Fruit fly (Drosophila melanogaster) S2 (cell line): Measurements from ENCODE around the gene HP4.

ENCODE experiments used
- CG8478 ChIP-seq: fragments of >200 bp; optimal IDR thresholded peaks from 2 replicates; lab custom pipeline; 2018
- CTCF ChIP-seq, 2 experiments: fragments of >200 bp; optimal IDR thresholded peaks; 2 replicates each; lab custom pipeline; 2018

The HP4 gene

DNA sequence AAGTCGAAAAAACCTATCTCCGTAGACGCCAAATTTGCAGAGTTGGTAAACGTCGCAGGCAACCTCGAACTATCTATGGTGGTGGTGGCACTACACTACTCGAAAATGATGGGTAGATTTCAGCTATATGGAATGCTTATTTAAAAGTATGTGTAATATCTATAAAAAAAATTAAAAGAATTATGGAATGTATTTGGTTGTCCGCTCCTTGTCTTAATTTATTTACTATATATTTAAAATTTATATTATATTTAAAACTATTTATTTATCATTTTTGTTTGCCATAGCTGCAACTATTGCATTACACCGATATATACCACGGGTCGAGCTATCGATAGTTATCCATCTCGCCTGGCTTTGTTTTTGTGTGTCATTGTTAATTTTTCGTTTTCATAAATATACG lies at the start of gene HP4, which contains the start of gene CG8209:
Gene HP4, minus strand, starts transcription at position 74 of the 403 bp plus-strand sequence.
Gene CG8209, plus strand, starts transcription at position 326 of the 403 bp plus-strand sequence.
- no peak for TF ChIP-seq CTCF (optimal IDR thresholded peaks at IDR 0.05; lab: Kevin White, UChicago)
- TF ChIP-seq CG8478 (lab: Kevin White, UChicago): no peak

DNA sequence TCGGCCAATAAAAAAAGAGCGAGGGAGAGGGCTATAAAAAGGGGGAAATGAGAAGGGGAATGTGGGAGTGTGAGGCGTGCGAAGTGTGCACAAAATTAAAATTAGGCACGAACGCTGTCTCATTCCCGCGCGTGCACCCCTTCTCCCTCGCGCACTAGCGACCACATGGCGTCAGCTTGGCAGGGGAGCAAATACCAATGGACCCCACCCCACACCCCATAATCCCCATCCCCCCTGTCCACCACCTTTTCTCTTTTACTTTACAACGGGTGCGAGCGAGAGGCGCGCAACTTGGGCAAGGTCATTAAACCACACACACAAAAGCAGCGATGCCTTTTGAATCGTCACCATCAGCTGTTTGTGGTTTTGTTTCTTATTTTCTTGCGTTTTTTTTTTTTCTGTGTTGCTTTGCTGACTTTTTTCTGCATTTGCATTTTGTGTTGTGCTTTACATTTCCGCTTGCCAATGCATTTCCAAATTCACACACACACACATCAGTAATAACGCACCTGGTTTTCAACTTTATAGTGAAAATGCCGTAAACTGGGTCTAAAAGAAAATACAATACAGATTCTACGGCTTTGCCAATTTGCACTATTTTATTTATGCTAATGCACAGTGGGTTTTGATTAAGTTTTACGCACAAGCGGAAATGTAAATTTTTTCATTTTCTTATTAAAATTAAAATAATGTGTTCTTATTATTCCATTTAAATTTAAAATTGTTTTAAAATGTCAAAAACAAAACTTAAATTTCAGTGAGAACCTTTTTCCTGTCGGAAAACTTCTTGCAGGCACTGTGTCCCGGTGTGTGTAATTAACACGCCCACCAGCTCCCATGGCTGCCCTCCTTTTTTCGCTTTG lies 48.6 kb upstream of the HP4 start:
- TF ChIP-seq CG8478 (lab: Kevin White, UChicago): no peak
- TF ChIP-seq CTCF (optimal IDR thresholded peaks at IDR 0.05; lab: Kevin White, UChicago): no peak

DNA sequence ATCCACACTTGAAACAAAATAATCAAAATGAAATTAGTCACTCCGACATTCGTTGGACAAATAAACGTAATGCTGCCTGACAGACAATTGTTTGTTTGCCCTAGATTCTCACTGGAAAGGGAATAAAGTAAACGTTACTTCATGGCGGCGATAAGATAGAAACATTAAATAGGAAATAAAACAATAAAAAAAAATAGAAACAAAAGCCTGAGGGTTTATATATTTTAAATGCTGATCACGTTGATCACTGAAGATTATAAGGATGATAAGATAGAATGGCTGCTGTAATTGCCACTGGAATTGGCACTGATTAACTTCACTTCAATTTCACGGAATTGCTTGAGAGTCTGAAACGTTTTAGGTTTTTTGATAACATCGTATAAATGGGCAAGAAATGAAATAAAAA lies 42.7 kb upstream of the HP4 start:
- TF ChIP-seq CTCF (optimal IDR thresholded peaks at IDR 0.05; lab: Kevin White, UChicago) (no peak), CG8478 (lab: Kevin White, UChicago) (no peak)

DNA sequence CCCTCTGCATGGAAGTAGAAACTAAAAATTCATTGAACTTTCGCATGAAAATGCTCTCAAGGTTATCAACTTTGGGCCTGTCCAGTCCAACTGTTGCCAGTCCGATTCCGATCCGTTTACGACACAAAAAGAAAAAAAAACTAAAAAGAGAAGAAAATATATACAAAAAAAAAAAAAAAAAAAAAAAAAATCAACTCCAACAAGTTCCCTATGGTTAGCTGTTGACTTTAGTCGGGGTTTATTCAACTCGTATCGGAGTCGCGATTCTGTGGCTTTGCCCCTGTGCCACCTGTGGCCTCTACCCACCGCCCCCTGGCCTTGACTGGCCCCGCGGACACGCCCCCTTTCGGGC lies 37.9 kb upstream of the HP4 start:
- TF ChIP-seq CG8478 (lab: Kevin White, UChicago): no peak
- TF ChIP-seq CTCF (optimal IDR thresholded peaks at IDR 0.05; lab: Kevin White, UChicago): no peak

DNA sequence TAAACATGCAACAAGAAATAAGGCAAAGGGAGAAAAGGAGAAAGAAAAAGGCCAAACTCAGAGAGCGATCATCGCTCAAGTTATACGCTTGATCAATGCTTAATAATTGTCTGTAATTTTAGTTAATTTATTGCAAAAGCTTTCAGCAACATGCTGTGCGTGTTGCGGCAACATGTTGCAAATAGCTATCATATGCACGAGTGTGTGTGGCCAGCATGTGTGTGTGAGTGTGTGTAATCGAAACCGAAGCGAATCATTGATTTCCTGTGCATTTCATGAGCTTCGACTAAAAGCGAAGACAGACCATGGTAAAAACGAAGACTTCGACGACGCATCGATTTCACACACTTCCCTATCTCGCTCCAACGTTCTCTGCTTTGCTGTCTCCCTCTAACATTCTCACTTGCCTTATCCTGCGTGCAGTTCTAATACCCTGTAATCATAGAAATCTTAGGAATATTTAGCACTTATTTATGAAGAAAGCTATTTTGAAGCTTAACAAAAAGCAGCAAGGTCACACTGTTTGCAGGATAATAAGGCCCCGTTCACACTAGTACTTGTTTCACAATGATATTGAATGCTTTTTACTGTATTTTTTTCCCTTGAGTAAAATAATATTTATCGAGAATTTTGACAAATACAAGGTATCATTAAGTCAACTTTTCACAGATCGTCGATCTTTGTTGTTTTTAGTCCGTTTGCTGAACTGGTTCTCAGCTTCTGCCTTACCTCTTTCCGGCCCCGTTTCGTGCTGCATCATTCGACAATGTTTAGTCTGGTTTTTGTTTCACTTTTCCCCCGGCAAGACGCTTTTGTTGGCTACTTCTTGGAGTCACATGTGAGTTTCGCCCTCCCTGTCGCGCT lies 37.3 kb upstream of the HP4 start:
- TF ChIP-seq CTCF (optimal IDR thresholded peaks at IDR 0.05; lab: Kevin White, UChicago): no peak
- TF ChIP-seq CG8478 (lab: Kevin White, UChicago): no peak

DNA sequence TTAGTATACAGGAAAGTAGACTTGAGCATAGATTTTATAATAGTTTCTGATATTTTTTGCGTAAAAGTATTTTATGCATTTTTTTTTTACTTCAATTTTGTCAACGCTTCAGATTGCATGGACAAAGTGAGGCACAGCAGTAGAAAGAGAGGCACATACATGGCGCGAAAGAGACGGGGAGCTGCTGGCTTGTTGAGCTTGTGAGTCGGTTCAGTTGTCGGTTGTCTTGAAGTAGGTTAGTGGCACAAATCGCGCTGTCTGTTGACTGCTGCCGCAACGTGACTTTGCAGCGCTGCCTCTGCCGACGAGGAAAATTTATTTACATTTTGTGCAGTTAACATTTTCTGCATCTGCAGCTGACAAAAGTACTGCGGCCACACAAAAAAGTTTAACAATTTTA lies 29.8 kb upstream of the HP4 start:
- TF ChIP-seq CTCF (optimal IDR thresholded peaks at IDR 0.05; lab: Kevin White, UChicago): no peak
- TF ChIP-seq CG8478 (lab: Kevin White, UChicago): no peak

DNA sequence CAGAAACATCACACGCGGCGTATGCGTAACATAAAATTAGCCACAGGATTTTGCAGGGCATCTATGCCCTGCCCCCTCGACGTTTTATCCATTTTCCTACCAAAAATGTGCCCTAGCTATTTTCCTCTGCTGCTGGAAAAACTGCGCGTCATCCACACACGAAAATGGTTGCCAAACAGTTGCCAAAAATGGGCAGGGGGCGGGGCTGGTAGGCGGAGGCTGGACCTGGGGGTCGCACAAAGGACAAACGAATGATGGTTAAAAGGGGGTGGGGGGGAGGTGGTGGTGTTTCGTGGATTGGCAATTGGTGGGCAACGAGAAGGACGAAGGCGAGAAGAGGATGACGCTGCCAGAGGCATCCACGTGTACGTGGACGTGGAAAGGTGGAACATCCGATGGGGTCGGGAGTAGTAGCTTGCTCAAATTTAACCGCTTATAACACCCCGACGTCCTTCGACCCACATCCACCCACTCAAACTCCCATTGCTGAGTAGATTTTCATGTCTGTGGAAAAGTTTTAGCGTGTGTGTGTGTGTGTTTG lies 25.2 kb upstream of the HP4 start:
- TF ChIP-seq CG8478 (lab: Kevin White, UChicago): no peak
- no peak for TF ChIP-seq CTCF (optimal IDR thresholded peaks at IDR 0.05; lab: Kevin White, UChicago)

DNA sequence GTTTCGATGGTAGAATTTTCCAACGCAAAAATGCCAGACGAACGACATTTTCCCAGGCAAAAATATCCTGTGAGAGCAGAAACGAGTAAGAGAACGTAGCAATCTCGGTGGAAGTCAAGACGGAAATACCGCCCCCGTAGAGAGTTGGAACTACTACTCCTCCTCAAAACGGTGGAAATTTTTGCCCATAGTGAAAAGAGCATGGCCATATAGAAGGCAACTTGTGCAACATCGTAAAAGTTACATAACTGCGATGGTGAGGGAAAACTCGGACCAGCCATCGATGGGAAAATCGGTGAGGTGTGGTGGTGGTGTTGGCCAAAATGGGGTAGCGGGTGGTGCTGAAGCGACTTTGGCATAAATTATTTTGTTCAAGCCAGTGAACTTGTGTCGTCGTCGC lies 24.0 kb upstream of the HP4 start:
- TF ChIP-seq CG8478 (lab: Kevin White, UChicago) (no peak), CTCF (optimal IDR thresholded peaks at IDR 0.05; lab: Kevin White, UChicago) (no peak)

DNA sequence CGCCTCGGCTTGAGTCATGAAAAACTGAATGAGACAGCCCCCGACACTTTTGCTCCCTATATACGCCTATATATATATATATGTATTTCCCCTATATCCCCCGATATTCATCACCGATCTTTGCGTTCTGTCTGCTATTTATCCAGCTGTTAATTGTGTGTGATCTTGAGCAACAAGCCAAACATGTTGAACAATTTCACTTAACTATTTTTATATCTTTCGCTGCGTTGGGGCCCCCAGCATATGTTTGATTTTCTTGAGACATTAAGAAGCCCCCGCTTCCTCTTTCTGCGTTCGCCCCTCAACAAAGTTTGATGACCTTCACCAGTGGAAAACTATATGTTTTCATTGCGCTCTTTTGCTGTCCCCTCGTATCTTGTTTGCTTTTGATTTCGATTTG lies 20.4 kb upstream of the HP4 start:
- TF ChIP-seq CG8478 (lab: Kevin White, UChicago): no peak
- no peak for TF ChIP-seq CTCF (optimal IDR thresholded peaks at IDR 0.05; lab: Kevin White, UChicago)

DNA sequence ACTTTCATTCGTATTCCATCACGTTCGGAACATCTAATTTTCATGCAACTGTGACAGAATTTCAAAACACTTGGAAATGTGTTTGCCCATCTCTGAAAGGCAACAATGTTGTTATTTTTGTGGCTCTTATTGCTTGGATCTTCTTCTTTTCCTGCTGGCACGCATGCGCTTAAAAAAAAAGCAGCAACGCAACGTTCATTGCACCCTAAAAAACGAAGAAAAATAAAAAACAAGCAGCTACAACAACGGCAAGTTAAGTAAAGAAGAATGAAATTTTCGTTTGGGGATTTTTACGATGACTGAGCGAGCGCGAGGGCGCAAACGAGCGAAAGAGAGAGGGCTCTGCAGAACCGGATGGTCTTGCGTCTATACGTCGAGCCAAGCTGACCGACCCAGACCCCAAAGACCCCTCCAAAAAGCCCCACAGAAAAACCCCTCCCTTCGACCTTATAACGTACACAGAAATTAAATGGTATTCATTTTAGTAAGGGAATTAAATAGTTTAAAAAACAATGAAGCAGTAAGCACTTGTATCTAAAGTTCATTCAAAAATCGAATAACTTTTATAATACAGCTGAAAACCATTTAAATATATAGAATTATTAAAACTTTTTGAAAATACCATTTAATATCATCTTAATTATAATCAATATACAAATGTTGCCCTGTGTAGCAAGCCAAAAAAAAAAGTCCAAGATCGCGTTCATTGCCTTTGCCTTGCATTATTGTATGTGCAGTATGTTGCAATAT lies 17.8 kb upstream of the HP4 start:
- no peak for TF ChIP-seq CTCF (optimal IDR thresholded peaks at IDR 0.05; lab: Kevin White, UChicago)
- no peak for TF ChIP-seq CG8478 (lab: Kevin White, UChicago)

DNA sequence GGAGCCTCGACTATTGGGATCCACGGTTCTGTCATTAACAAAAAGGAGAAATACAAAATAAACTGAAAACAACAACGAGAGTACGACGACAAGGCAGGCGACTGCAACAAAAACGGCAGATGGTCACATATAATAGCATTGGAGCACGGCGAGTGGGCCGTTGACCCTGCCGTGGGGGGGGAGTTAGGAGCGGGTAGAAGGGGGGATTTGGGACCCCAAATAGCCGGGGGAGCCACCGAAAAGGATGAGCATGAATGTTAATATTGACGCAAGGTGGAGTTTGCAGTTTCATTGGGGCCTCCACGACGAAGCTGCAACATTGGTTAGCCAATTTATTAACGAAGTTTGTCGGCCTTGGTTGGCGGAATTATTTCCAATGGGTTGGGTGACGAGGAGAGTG lies 16.9 kb upstream of the HP4 start:
- TF ChIP-seq CG8478 (lab: Kevin White, UChicago) (no peak), CTCF (optimal IDR thresholded peaks at IDR 0.05; lab: Kevin White, UChicago) (no peak)

dm6 chr3L:7990256-7990655 lies 14.3 kb upstream of the HP4 start:
- TF ChIP-seq CTCF (optimal IDR thresholded peaks at IDR 0.05; lab: Kevin White, UChicago): no peak
- TF ChIP-seq CG8478 (lab: Kevin White, UChicago): no peak

DNA sequence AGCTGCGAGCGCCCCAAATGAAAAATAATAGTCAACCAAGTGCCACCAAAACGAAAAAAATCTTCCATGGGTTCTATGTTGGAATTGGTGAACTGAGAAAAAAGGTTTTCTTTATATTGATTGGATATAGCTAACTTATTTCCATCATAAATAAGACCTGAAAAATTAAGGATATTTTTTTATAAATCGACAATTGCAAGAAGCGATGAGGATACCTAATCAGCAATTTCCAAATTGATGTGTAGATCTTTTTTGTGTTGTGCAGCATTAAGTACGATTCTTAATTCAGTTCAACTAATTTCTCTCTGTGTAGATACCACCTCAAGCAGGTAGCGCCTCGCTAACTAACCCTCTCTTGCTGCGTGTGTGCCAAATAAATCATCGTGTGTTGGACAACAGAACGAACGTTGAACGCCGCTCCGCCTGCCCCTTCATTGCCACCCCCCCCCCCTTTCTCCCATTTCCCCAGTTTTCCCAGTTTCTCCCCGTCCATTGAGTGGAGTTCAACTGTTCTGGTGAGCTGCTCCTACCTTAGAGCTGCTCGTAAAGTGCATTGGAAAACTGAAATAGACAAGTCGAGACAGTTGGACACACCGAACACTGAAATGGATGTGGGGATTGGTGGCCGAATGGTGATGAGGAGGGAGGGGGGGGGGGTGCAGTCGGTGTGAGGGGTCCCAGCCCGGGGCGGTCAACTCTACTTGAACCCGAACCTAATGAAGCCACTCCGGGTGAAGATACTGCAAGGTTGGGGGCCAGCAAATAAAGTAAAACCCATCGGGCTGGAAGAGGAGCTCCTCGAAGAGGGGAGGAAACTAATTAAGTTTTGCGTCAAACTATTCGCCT lies 13.1 kb upstream of the HP4 start:
- TF ChIP-seq CG8478 (lab: Kevin White, UChicago): no peak
- no peak for TF ChIP-seq CTCF (optimal IDR thresholded peaks at IDR 0.05; lab: Kevin White, UChicago)
